Fruit fly (Drosophila melanogaster): ENCODE data around the gene CG42588.
A peak's percentile ranks its signal among the peaks of the same experiment; 100 is the strongest.

CG42588 gene

dm6 chr3L:12804035-12804729 is 9.9 kb upstream of the CG42588 start (continued):
- no peak for TF ChIP-seq HLHmδ (GFP tag; optimal IDR thresholded peaks at IDR 0.05)
- TF ChIP-seq gem (tag; optimal IDR thresholded peaks at IDR 0.05) = no peak
- TF ChIP-seq jumu (GFP tag; optimal IDR thresholded peaks at IDR 0.05) = no peak
- TF ChIP-seq wor (GFP tag; IDR thresholded peaks at IDR 0.05) = no peak
- TF ChIP-seq CG3281 (GFP tag; optimal IDR thresholded peaks at IDR 0.05) = peak; percentile 30
- no peak for TF ChIP-seq tup (GFP tag; optimal IDR thresholded peaks at IDR 0.05)
- TF ChIP-seq CG12299 (tag; optimal IDR thresholded peaks at IDR 0.05) = no peak
- TF ChIP-seq gt (GFP tag; IDR thresholded peaks at IDR 0.05) = no peak
- no peak for TF ChIP-seq Optix (GFP tag; IDR thresholded peaks at IDR 0.05)
- TF ChIP-seq CG12769 (tag; optimal IDR thresholded peaks at IDR 0.05) = no peak
- no peak for TF ChIP-seq Mrtf (GFP tag; IDR thresholded peaks at IDR 0.05)
- no peak for TF ChIP-seq az2 (GFP tag; optimal IDR thresholded peaks at IDR 0.05)
- peak; percentile 44 for TF ChIP-seq Awh (GFP tag; IDR thresholded peaks at IDR 0.05)
- no peak for TF ChIP-seq Deaf1 (tag; optimal IDR thresholded peaks at IDR 0.05)
- TF ChIP-seq CG4617 (GFP tag; optimal IDR thresholded peaks at IDR 0.05; ENCODE audit: borderline replicate concordance) = no peak
- TF ChIP-seq chif (GFP tag; optimal IDR thresholded peaks at IDR 0.05) = no peak
- no peak for TF ChIP-seq CG4282 (GFP tag; optimal IDR thresholded peaks at IDR 0.05)
- no peak for TF ChIP-seq CG8290 (GFP tag; optimal IDR thresholded peaks at IDR 0.05)
- TF ChIP-seq CG8290 (tag; optimal IDR thresholded peaks at IDR 0.05) = peak in 1 of 2 experiments; percentile 42
- TF ChIP-seq mam (GFP tag; optimal IDR thresholded peaks at IDR 0.05) = no peak
- 0 out of 3 replicates have a peak, but pooled peaks have one; percentile 28 for TF ChIP-seq CG7963 (GFP tag; IDR thresholded peaks at IDR 0.05; ENCODE audit: partially characterized antibody)
- TF ChIP-seq CG33213 (GFP tag; optimal IDR thresholded peaks at IDR 0.05) = no peak
- TF ChIP-seq CG12071 (GFP tag; optimal IDR thresholded peaks at IDR 0.05) = peak; percentile 23
- no peak for TF ChIP-seq CG9817 (tag; optimal IDR thresholded peaks at IDR 0.05)
- TF ChIP-seq ash1 (GFP tag; optimal IDR thresholded peaks at IDR 0.05) = no peak
- peak; percentile 22; the same call in 1 of the 3 replicates for TF ChIP-seq Doc3 (GFP tag; IDR thresholded peaks at IDR 0.05; ENCODE audit: partially characterized antibody)
- no peak for TF ChIP-seq unpg (GFP tag; optimal IDR thresholded peaks at IDR 0.05)
- no peak for TF ChIP-seq CG7357 (GFP tag; IDR thresholded peaks at IDR 0.05)
- TF ChIP-seq E2f2 (GFP tag; IDR thresholded peaks at IDR 0.05) = no peak
- no peak for TF ChIP-seq Nf-YA (GFP tag; IDR thresholded peaks at IDR 0.05)
- no peak for TF ChIP-seq disco-r (GFP tag; optimal IDR thresholded peaks at IDR 0.05)
- no peak for TF ChIP-seq CG10565 (GFP tag; optimal IDR thresholded peaks at IDR 0.05)
- no peak for TF ChIP-seq knrl (GFP tag; IDR thresholded peaks at IDR 0.05; ENCODE audit: partially characterized antibody)
- no peak for TF ChIP-seq gsb (GFP tag; IDR thresholded peaks at IDR 0.05)
- TF ChIP-seq Trl (optimal IDR thresholded peaks at IDR 0.05) = peak; percentile 95 to 97
- no peak for TF ChIP-seq Trl (GFP tag; optimal IDR thresholded peaks at IDR 0.05)
- 0 out of 2 replicates have a peak, but pooled peaks have one; percentile 27 for TF ChIP-seq CG7372 (GFP tag; IDR thresholded peaks at IDR 0.05)
- TF ChIP-seq CG15073 (GFP tag; optimal IDR thresholded peaks at IDR 0.05) = no peak
- peak in 1 of 2 experiments; percentile 61 for TF ChIP-seq crp (GFP tag; optimal IDR thresholded peaks at IDR 0.05)
- TF ChIP-seq CG10321 (GFP tag; IDR thresholded peaks at IDR 0.05) = no peak
- TF ChIP-seq exex (tag; optimal IDR thresholded peaks at IDR 0.05) = no peak
- TF ChIP-seq CG7556 (GFP tag; optimal IDR thresholded peaks at IDR 0.05) = no peak
- TF ChIP-seq onecut (GFP tag; IDR thresholded peaks at IDR 0.05) = peak; percentile 87
- no peak for TF ChIP-seq Fer2 (tag; optimal IDR thresholded peaks at IDR 0.05)
- TF ChIP-seq B-H2 (GFP tag; optimal IDR thresholded peaks at IDR 0.05) = no peak
- TF ChIP-seq fd102C (GFP tag; optimal IDR thresholded peaks at IDR 0.05) = no peak
- no peak for TF ChIP-seq ato (GFP tag; IDR thresholded peaks at IDR 0.05; ENCODE audit: partially characterized antibody)
- 0 out of 3 replicates have a peak, but pooled peaks have one; percentile 47 for TF ChIP-seq CG17361 (GFP tag; IDR thresholded peaks at IDR 0.05)
- TF ChIP-seq Scr (GFP tag; IDR thresholded peaks at IDR 0.05; ENCODE audit: partially characterized antibody) = no peak
- no peak for TF ChIP-seq CG10147 (GFP tag; optimal IDR thresholded peaks at IDR 0.05)
